Worm (Caenorhabditis elegans) whole organism, midembryonic: ENCODE results near the gene F40G9.9.

Experiments
- T22C8.4 ChIP-seq: fragments of 200-800 bp; sonication (Bioruptor generic); IDR thresholded peaks from 2 replicates; pipeline ENCODE4 v1.3.6; 2022; ENCODE audit warnings: missing genetic modification characterization, missing compliant biosample characterization
- cog-1 ChIP-seq: sonication (generic microtip); optimal IDR thresholded peaks from 2 replicates; lab custom pipeline; 2016; ENCODE audit warnings: missing genetic modification characterization, missing compliant biosample characterization
- flt-1 ChIP-seq: fragments of 200-800 bp; sonication (Bioruptor generic); IDR thresholded peaks from 2 replicates; pipeline ENCODE4 v1.3.6; 2022; ENCODE audit warnings: missing genetic modification characterization, missing compliant biosample characterization
- ztf-23 ChIP-seq: fragments of 200-800 bp; sonication (Bioruptor generic); IDR thresholded peaks from 2 replicates; pipeline ENCODE4 v1.3.6; 2022; ENCODE audit warnings: missing genetic modification reagents, missing genetic modification characterization, missing compliant biosample characterization
- ztf-29 ChIP-seq: fragments of 200-800 bp; sonication (Bioruptor generic); IDR thresholded peaks from 2 replicates; pipeline ENCODE4 v1.3.6; 2022; ENCODE audit warnings: missing genetic modification reagents, missing genetic modification characterization, missing compliant biosample characterization

ce11 chrIII:159665-160064, 11.9 kb downstream of the F40G9.9 start:
- TF ChIP-seq flt-1 (GFP tag; lab: Robert Waterston, UW) (no peak), ztf-23 (GFP tag; lab: Robert Waterston, UW) (no peak), ztf-29 (GFP tag; lab: Robert Waterston, UW) (no peak), T22C8.4 (no peak), cog-1 (no peak)
